Fruit fly (Drosophila melanogaster): ENCODE results near the gene CG13031.

- no peak for TF ChIP-seq CG8478 (optimal IDR thresholded peaks at IDR 0.05)
- no peak for TF ChIP-seq usp (GFP tag; optimal IDR thresholded peaks at IDR 0.05)
- no peak for TF ChIP-seq psq (optimal IDR thresholded peaks at IDR 0.05)
Measured at dm6 chr3L:16749726-16750125, 25.1 kb downstream of the CG13031 start.

All from whole organism.